Worm (Caenorhabditis elegans): ENCODE data around the gene R03D7.2.

- TF ChIP-seq ztf-29 (GFP tag; IDR thresholded peaks at IDR 0.05) (no peak), tab-1 (GFP tag; IDR thresholded peaks at IDR 0.05) (no peak), flt-1 (GFP tag; IDR thresholded peaks at IDR 0.05) (no peak), T22C8.4 (GFP tag; IDR thresholded peaks at IDR 0.05) (no peak), med-1 (GFP tag; optimal IDR thresholded peaks at IDR 0.05; ENCODE audit: insufficient read depth) (no peak), klf-2 (GFP tag; conservative IDR thresholded peaks at IDR 0.05) (no peak), ztf-23 (GFP tag; IDR thresholded peaks at IDR 0.05) (no peak), cog-1 (tag; optimal IDR thresholded peaks at IDR 0.05) (no peak)
These were observed 9.0 kb downstream of the R03D7.2 start, which contains the start of gene metr-1 for ce11 chrII:10925804-10926570.
